Worm (Caenorhabditis elegans): ENCODE measurements around the gene msp-64.

The msp-64 gene

DNA sequence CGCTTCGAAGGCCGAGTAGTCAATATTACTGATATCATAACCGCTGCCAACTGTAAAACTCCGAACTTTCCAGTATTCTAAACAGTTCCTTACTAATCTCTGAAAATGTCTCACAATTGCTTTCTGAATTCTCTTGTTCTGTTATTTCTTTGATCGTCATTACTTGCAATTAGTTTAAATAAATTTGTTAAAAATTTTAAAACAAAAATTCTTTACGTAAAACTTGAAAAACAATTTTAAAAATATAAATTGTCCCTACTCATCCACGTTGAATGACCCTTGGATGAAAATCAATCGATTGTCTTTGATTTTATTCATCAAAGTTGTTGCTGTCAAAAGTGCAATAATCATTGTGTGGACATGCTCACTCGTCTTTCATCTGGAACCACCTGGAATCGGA, 15.9 kb downstream of the msp-64 start, which contains the start of gene acdh-8:
TSS of gene acdh-8 (plus strand) at position 301 of the 400 bp plus-strand sequence.
- TF ChIP-seq F13C5.2 (tag; optimal IDR thresholded peaks at IDR 0.05) (no peak), hnd-1 (tag; optimal IDR thresholded peaks at IDR 0.05) (no peak), flt-1 (GFP tag; IDR thresholded peaks at IDR 0.05) (no peak), tra-4 (tag; optimal IDR thresholded peaks at IDR 0.05) (no peak), scrt-1 (GFP tag; IDR thresholded peaks at IDR 0.05) (no peak), ama-1 (optimal IDR thresholded peaks at IDR 0.05) (no peak), ceh-36 (tag; optimal IDR thresholded peaks at IDR 0.05) (no peak), ceh-13 (GFP tag; optimal IDR thresholded peaks at IDR 0.05) (no peak), aly-1 (tag; optimal IDR thresholded peaks at IDR 0.05) (no peak), tbx-37 (GFP tag; conservative IDR thresholded peaks at IDR 0.05) (no peak), pes-1 (GFP tag; IDR thresholded peaks at IDR 0.05) (no peak), ets-7 (tag; optimal IDR thresholded peaks at IDR 0.05) (no peak), hmbx-1 (tag; optimal IDR thresholded peaks at IDR 0.05) (no peak), sea-1 (GFP tag; conservative IDR thresholded peaks at IDR 0.05) (no peak), B0310.2 (tag; optimal IDR thresholded peaks at IDR 0.05) (no peak), tbx-11 (GFP tag; IDR thresholded peaks at IDR 0.05) (no peak), hmg-4 (GFP tag; optimal IDR thresholded peaks at IDR 0.05) (no peak)

- no peak for TF ChIP-seq hmbx-1 (tag; optimal IDR thresholded peaks at IDR 0.05)
- no peak for TF ChIP-seq flt-1 (GFP tag; IDR thresholded peaks at IDR 0.05)
- no peak for TF ChIP-seq pes-1 (GFP tag; IDR thresholded peaks at IDR 0.05)
- TF ChIP-seq ceh-13 (GFP tag; optimal IDR thresholded peaks at IDR 0.05): no peak
- no peak for TF ChIP-seq sea-1 (GFP tag; conservative IDR thresholded peaks at IDR 0.05)
- no peak for TF ChIP-seq hnd-1 (tag; optimal IDR thresholded peaks at IDR 0.05)
- no peak for TF ChIP-seq scrt-1 (GFP tag; IDR thresholded peaks at IDR 0.05)
- TF ChIP-seq hmg-4 (GFP tag; optimal IDR thresholded peaks at IDR 0.05): no peak
Observed at ce11 chrII:5792490-5792889, 17.6 kb downstream of the msp-64 start, which contains the start of gene K05F1.14. TSS of gene K05F1.14 (minus strand) at chrII:5792590.

DNA sequence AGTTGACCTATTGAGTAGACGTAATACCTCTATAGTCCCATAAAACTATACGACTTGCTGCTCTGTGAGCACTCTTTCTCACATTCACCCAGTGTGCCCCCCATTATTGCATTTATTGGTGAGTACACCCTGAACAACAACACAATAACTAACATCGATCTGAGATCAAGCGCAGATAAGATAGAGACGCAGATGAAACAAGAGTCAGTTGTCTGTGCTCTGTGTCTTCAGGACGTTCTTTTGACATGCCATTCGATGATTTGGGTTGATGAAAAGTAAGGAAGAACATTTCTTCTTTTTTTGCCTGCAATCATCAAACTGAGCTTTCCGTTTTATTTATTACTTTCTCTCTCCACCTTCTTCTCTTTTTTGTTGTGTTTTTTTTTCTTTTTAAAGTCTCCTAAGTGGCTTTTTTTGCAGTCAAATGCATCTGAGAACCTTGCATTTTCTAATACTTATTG, 19.8 kb downstream of the msp-64 start, which contains the start of gene lect-2:
TSS of gene lect-2 (plus strand) at position 411 of the 461 bp plus-strand sequence.
- TF ChIP-seq tbx-37 (GFP tag; conservative IDR thresholded peaks at IDR 0.05) (no peak), tbx-11 (GFP tag; IDR thresholded peaks at IDR 0.05) (no peak), hmbx-1 (tag; optimal IDR thresholded peaks at IDR 0.05) (no peak), B0310.2 (tag; optimal IDR thresholded peaks at IDR 0.05) (no peak), ceh-36 (tag; optimal IDR thresholded peaks at IDR 0.05) (no peak), scrt-1 (GFP tag; IDR thresholded peaks at IDR 0.05) (no peak), sea-1 (GFP tag; conservative IDR thresholded peaks at IDR 0.05) (no peak), hmg-4 (GFP tag; optimal IDR thresholded peaks at IDR 0.05) (no peak), aly-1 (tag; optimal IDR thresholded peaks at IDR 0.05) (no peak), ama-1 (optimal IDR thresholded peaks at IDR 0.05) (no peak), F13C5.2 (tag; optimal IDR thresholded peaks at IDR 0.05) (no peak), flt-1 (GFP tag; IDR thresholded peaks at IDR 0.05) (no peak), ets-7 (tag; optimal IDR thresholded peaks at IDR 0.05) (no peak), ceh-13 (GFP tag; optimal IDR thresholded peaks at IDR 0.05) (no peak), tra-4 (tag; optimal IDR thresholded peaks at IDR 0.05) (no peak)

DNA sequence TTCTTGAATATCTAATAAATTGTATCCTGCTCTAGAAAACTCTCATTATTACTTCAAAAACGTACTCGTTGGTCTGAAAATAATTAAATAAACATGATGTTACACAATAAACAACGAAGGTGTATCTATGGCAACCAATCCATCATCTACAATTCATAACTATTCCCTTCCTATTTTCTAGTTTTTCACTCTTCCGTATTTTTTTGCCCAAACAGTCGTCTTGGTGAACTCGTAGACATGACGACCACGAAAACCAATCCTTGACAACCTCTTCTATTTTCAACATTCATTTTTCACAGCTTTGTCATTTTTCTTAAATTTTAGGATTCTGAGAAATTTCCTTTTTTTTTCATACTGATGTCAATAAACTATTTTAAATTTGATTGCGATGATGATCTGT, 21.3 kb downstream of the msp-64 start, which contains the start of gene K05F1.13:
TSS of gene K05F1.13 (plus strand) at position 301 of the 400 bp plus-strand sequence.
- TF ChIP-seq tbx-37 (GFP tag; conservative IDR thresholded peaks at IDR 0.05): no peak

ce11 chrII:5785504-5785903, 24.6 kb downstream of the msp-64 start:
- TF ChIP-seq tbx-37 (GFP tag; conservative IDR thresholded peaks at IDR 0.05) (no peak), F13C5.2 (tag; optimal IDR thresholded peaks at IDR 0.05) (no peak), sea-1 (GFP tag; conservative IDR thresholded peaks at IDR 0.05) (no peak)

DNA sequence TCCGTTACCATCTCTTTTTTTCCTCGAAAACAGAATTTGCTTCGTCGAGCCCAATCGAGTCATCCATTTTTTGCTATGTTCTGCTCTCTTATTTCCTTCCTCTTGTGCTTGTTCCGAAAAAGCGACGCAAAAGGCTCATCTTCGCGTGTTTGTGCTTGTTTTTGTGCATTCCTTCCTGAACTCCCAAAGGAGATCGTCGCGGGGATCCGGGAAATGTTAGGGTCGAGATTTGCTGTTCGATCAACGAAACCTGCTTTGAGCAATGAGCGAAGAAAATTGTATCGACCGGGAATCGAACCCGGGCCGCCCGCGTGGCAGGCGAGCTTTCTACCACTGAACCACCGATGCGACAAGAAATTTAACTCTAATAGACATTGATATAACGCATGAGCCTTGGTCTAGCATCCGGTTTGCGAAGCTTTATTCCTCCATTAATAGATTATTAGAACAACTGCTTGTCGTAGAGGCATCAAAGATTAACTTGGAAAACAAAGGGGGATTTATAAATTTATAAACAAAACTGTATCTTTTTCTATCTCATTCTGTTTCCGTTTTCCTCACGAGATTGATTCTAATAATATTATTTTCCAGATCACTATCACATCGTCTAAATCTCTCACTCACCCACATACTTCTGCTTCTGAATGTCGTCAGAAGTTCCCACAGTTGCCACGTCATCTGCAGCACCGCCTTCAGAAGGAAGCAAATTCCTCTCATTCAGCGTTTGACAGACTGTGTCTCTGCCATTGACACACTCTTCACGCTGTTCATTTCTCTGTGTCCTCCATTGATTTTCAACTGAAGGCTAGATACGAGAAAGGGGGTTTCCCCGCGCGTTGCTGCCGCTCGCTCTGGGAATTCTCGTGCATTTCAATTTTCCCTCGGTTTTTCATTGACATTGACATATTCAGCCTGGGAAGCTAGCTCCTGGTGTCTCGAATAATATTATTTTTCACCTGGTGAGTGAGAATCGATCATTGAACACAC, 27.9 kb downstream of the msp-64 start, which contains the start of gene K05F1.6:
TSS of gene K05F1.6 (plus strand) at position 586 of the 987 bp plus-strand sequence.
- peak; percentile 59; the same call in 1 of the 2 replicates for TF ChIP-seq sea-1 (GFP tag; conservative IDR thresholded peaks at IDR 0.05)
- peak; percentile 38 for TF ChIP-seq hnd-1 (tag; optimal IDR thresholded peaks at IDR 0.05)
- no peak for TF ChIP-seq ama-1 (optimal IDR thresholded peaks at IDR 0.05)
- TF ChIP-seq pes-1 (GFP tag; IDR thresholded peaks at IDR 0.05): peak; percentile 79
- TF ChIP-seq aly-1 (tag; optimal IDR thresholded peaks at IDR 0.05): peak; percentile 92
- peak; percentile 9; the same call in 1 of the 2 replicates for TF ChIP-seq flt-1 (GFP tag; IDR thresholded peaks at IDR 0.05)
- peak; percentile 3 for TF ChIP-seq F13C5.2 (tag; optimal IDR thresholded peaks at IDR 0.05)
- no peak for TF ChIP-seq tra-4 (tag; optimal IDR thresholded peaks at IDR 0.05)
- TF ChIP-seq ceh-36 (tag; optimal IDR thresholded peaks at IDR 0.05): peak; percentile 58
- TF ChIP-seq scrt-1 (GFP tag; IDR thresholded peaks at IDR 0.05): peak; percentile 68
- peak; percentile 17; the same call in 1 of the 2 replicates for TF ChIP-seq tbx-37 (GFP tag; conservative IDR thresholded peaks at IDR 0.05)
- peak; percentile 71 for TF ChIP-seq tbx-11 (GFP tag; IDR thresholded peaks at IDR 0.05)
- peak; percentile 4 for TF ChIP-seq hmbx-1 (tag; optimal IDR thresholded peaks at IDR 0.05)
- TF ChIP-seq hmg-4 (GFP tag; optimal IDR thresholded peaks at IDR 0.05): peak; percentile 88
- peak; percentile 77 for TF ChIP-seq B0310.2 (tag; optimal IDR thresholded peaks at IDR 0.05)
- TF ChIP-seq ceh-13 (GFP tag; optimal IDR thresholded peaks at IDR 0.05): peak; percentile 42
- TF ChIP-seq ets-7 (tag; optimal IDR thresholded peaks at IDR 0.05): peak; percentile 58

DNA sequence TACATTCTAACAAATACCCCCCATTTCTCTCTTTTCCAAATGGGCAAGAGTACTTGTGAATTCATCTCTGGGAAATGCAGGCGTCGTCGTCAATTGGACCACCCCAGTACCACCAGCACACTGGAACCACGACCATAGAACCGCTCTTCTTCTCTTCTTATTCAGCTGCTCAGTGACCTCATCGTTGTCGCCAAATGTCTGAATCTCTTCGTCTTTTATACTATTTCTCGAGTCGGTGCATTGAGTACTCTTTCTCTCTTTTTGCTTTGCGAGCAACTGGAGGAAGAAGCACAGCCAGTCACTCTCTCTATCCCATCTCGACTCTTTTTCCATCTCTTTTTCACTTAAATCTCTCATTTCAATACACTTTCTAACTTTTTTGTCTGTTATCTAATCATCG, 30.3 kb downstream of the msp-64 start:
- peak; percentile 18 for TF ChIP-seq F13C5.2 (tag; optimal IDR thresholded peaks at IDR 0.05)
- no peak for TF ChIP-seq ama-1 (optimal IDR thresholded peaks at IDR 0.05)
